4 fruit fly cellular contexts compared by ENCODE assay signal in genomic region chr3L:21574296-21574745, dm6.
A peak's percentile ranks its signal among the peaks of the same experiment; 100 is the strongest.
TF ChIP-seq lines count a peak whose summit lies in the region.

No protein-coding gene starts in this region.

- no peak for TF ChIP-seq CTCF in whole organism, embryonic (GFP tag; optimal IDR thresholded peaks at IDR 0.05; lab: Kevin White, UChicago)

TF ChIP-seq in whole organism, embryonic, 481 proteins besides CTCF, POLR2A, EP300 and RAD21 (continues in another document):
- TF ChIP-seq CG9215 (GFP tag; IDR thresholded peaks at IDR 0.05; lab: Robert Waterston, UW) (no peak), tgo (GFP tag; IDR thresholded peaks at IDR 0.05; lab: Robert Waterston, UW) (no peak), Vsx1 (GFP tag; optimal IDR thresholded peaks at IDR 0.05; lab: Kevin White, UChicago) (no peak), fru (optimal IDR thresholded peaks at IDR 0.05; lab: Kevin White, UChicago) (no peak), CG13296 (GFP tag; optimal IDR thresholded peaks at IDR 0.05; lab: Kevin White, UChicago) (no peak), PHDP (tag; optimal IDR thresholded peaks at IDR 0.05; lab: Kevin White, UChicago) (no peak), E2f2 (GFP tag; IDR thresholded peaks at IDR 0.05; lab: Robert Waterston, UW) (peak; percentile 44), CG11398 (GFP tag; optimal IDR thresholded peaks at IDR 0.05; lab: Kevin White, UChicago) (no peak), CG10209 (GFP tag; optimal IDR thresholded peaks at IDR 0.05; lab: Kevin White, UChicago) (no peak), CG8924 (tag; optimal IDR thresholded peaks at IDR 0.05; lab: Kevin White, UChicago) (no peak), CG4617 (GFP tag; optimal IDR thresholded peaks at IDR 0.05; lab: Kevin White, UChicago; ENCODE audit: borderline replicate concordance) (peak; percentile 86), Hand (GFP tag; optimal IDR thresholded peaks at IDR 0.05; lab: Kevin White, UChicago) (no peak), Lhr (GFP tag; optimal IDR thresholded peaks at IDR 0.05; lab: Kevin White, UChicago) (no peak), CG7928 (GFP tag; optimal IDR thresholded peaks at IDR 0.05; lab: Kevin White, UChicago) (no peak), CG12219 (GFP tag; optimal IDR thresholded peaks at IDR 0.05; lab: Kevin White, UChicago) (no peak), unpg (GFP tag; optimal IDR thresholded peaks at IDR 0.05; lab: Kevin White, UChicago) (no peak), seq (GFP tag; IDR thresholded peaks at IDR 0.05; lab: Robert Waterston, UW) (no peak), CG32772 (GFP tag; IDR thresholded peaks at IDR 0.05; lab: Robert Waterston, UW) (no peak), Ets97D (GFP tag; optimal IDR thresholded peaks at IDR 0.05; lab: Kevin White, UChicago) (no peak), lola (GFP tag; optimal IDR thresholded peaks at IDR 0.05; lab: Kevin White, UChicago) (no peak), Mad (GFP tag; optimal IDR thresholded peaks at IDR 0.05; lab: Kevin White, UChicago) (no peak), CG9797 (GFP tag; optimal IDR thresholded peaks at IDR 0.05; lab: Kevin White, UChicago) (peak; percentile 72), grn (GFP tag; optimal IDR thresholded peaks at IDR 0.05; lab: Kevin White, UChicago) (no peak), CG3847 (GFP tag; IDR thresholded peaks at IDR 0.05; lab: Robert Waterston, UW) (no peak)

TF ChIP-seq in whole organism, prepupa, 60 proteins besides CTCF, POLR2A, EP300 and RAD21:
- TF ChIP-seq fd59A (GFP tag; optimal IDR thresholded peaks at IDR 0.05; lab: Kevin White, UChicago) (no peak), esn (GFP tag; optimal IDR thresholded peaks at IDR 0.05; lab: Kevin White, UChicago) (peak; percentile 27)

TF ChIP-seq in whole organism, pupa, 21 proteins besides CTCF, POLR2A, EP300 and RAD21:
- TF ChIP-seq D1 (tag; optimal IDR thresholded peaks at IDR 0.05; lab: Kevin White, UChicago) = peak; percentile 55
- TF ChIP-seq Ets98B (GFP tag; IDR thresholded peaks at IDR 0.05; lab: Robert Waterston, UW) = no peak

TF ChIP-seq in whole organism, wandering third instar larva, 38 proteins besides CTCF, POLR2A, EP300 and RAD21:
- TF ChIP-seq Myc (optimal IDR thresholded peaks at IDR 0.05; lab: Kevin White, UChicago) = peak; percentile 59
- TF ChIP-seq sv (GFP tag; optimal IDR thresholded peaks at IDR 0.05; lab: Kevin White, UChicago) = no peak
- TF ChIP-seq woc (GFP tag; optimal IDR thresholded peaks at IDR 0.05; lab: Kevin White, UChicago) = peak; percentile 7
